Worm (Caenorhabditis elegans) whole organism, young adult: ENCODE measurements around the gene F10D2.16.

Experiments
- F23B12.7 ChIP-seq: sonication (generic microtip); optimal IDR thresholded peaks from 2 replicates; lab custom pipeline; 2017; ENCODE audit warnings: missing genetic modification characterization, mild to moderate bottlenecking, missing compliant biosample characterization, antibody characterized with exemption, moderate library complexity; ENCODE audit not compliant: insufficient read depth
- dpl-1 ChIP-seq: fragments of 150-350 bp; optimal IDR thresholded peaks from 2 replicates; lab custom pipeline; 2014; ENCODE audit warnings: missing biosample characterization, missing genetic modification reagents, missing genetic modification characterization
- snpc-4 ChIP-seq, 5 experiments: fragments of 150-350 bp in 1 of 5; sonication (generic microtip) in 4 of 5; optimal IDR thresholded peaks; 2 replicates each; lab custom pipeline; 2014 to 2018; ENCODE audit warnings: missing genetic modification characterization in 5 of 5, missing biosample characterization in 3 of 5, antibody characterized with exemption in 2 of 5, mild to moderate bottlenecking in 2 of 5, missing compliant biosample characterization in 2 of 5, missing genotype in 2 of 5, moderate library complexity in 2 of 5, missing genetic modification reagents in 1 of 5

ce11 chrV:7141864-7142263 is 7.8 kb downstream of the F10D2.16 start, which contains the start of gene ugt-40:
- TF ChIP-seq snpc-4 (GFP tag; optimal IDR thresholded peaks at IDR 0.05; lab: Kevin White, UChicago) (no peak), snpc-4 (tag; optimal IDR thresholded peaks at IDR 0.05; lab: Kevin White, UChicago) (no peak), F23B12.7 (tag; lab: Kevin White, UChicago) (no peak), dpl-1 (GFP tag; lab: Kevin White, UChicago) (no peak)
